Worm (Caenorhabditis elegans) whole organism, L4 larva: ENCODE data around the gene oac-14.
"Not testable (repeated sequence)": the region's sequence is repeated elsewhere in the genome, so short reads cannot be mapped to it uniquely, and the experiment has no call there.

Source experiments
- D1046.2 ChIP-seq: fragments of 200-800 bp; sonication (Bioruptor generic); IDR thresholded peaks from 2 replicates; pipeline ENCODE4 v1.3.6; 2022; ENCODE audit warnings: missing genetic modification characterization, missing compliant biosample characterization
- F26F4.8 ChIP-seq: fragments of 200-800 bp; sonication (Bioruptor generic); conservative IDR thresholded peaks from 2 replicates; pipeline ENCODE4 v1.3.6; 2022; ENCODE audit warnings: missing genetic modification characterization, missing compliant biosample characterization
- F37D6.2 ChIP-seq: sonication (generic microtip); optimal IDR thresholded peaks from 2 replicates; lab custom pipeline; 2016; ENCODE audit warnings: mild to moderate bottlenecking, missing genetic modification characterization, missing compliant biosample characterization
- F44E2.7 ChIP-seq: fragments of 200-800 bp; sonication (Bioruptor generic); IDR thresholded peaks from 2 replicates; pipeline ENCODE4 v2.1.2; 2022; ENCODE audit warnings: missing genetic modification characterization, missing compliant biosample characterization
- T20F7.1 ChIP-seq: fragments of 200-800 bp; sonication (Bioruptor generic); optimal IDR thresholded peaks from 2 replicates; lab custom pipeline; 2018; ENCODE audit warnings: mild to moderate bottlenecking, missing genetic modification characterization, missing compliant biosample characterization
- T26A8.4 ChIP-seq: fragments of 200-800 bp; sonication (Bioruptor generic); IDR thresholded peaks from 2 replicates; pipeline ENCODE4 v1.3.6; 2022; ENCODE audit warnings: missing genetic modification characterization, missing compliant biosample characterization
- Y105C5A.15 ChIP-seq: fragments of 200-800 bp; sonication (Bioruptor generic); IDR thresholded peaks from 2 replicates; pipeline ENCODE4 v1.3.6; 2022; ENCODE audit warnings: missing genetic modification characterization, missing compliant biosample characterization
- Y48G9A.11 ChIP-seq: fragments of 200-800 bp; sonication (Bioruptor generic); IDR thresholded peaks from 2 replicates; pipeline ENCODE4 v1.3.6; 2022; ENCODE audit warnings: missing genetic modification reagents, missing genetic modification characterization, missing compliant biosample characterization
- ZK337.2 ChIP-seq: fragments of 200-800 bp; sonication (Bioruptor generic); IDR thresholded peaks from 2 replicates; pipeline ENCODE4 v1.3.6; 2022; ENCODE audit warnings: missing genetic modification reagents, missing genetic modification characterization, missing compliant biosample characterization
- aha-1 ChIP-seq: fragments of 150-350 bp; peaks from one replicate; lab custom pipeline; 2014; ENCODE audit warnings: missing biosample characterization, missing genetic modification characterization
- arid-1 ChIP-seq: fragments of 200-800 bp; sonication (Bioruptor generic); conservative IDR thresholded peaks from 2 replicates; pipeline ENCODE4 v1.3.6; 2022; ENCODE audit warnings: missing genetic modification reagents, missing genetic modification characterization, missing compliant biosample characterization
- ceh-28 ChIP-seq: fragments of 150-350 bp; optimal IDR thresholded peaks from 2 replicates; lab custom pipeline; 2014; ENCODE audit warnings: missing biosample characterization, missing genetic modification reagents, missing genetic modification characterization
- ceh-44 ChIP-seq: fragments of 200-800 bp; sonication (Bioruptor generic); IDR thresholded peaks from 2 replicates; pipeline ENCODE4 v1.3.6; 2022; ENCODE audit warnings: missing genetic modification reagents, missing genetic modification characterization, missing compliant biosample characterization
- cey-2 ChIP-seq: sonication (generic microtip); optimal IDR thresholded peaks from 3 replicates; lab custom pipeline; 2017; ENCODE audit warnings: missing genetic modification characterization, mild to moderate bottlenecking, missing compliant biosample characterization, antibody characterized with exemption, borderline replicate concordance; ENCODE audit not compliant: insufficient read depth
- ctbp-1 ChIP-seq: fragments of 200-800 bp; sonication (Bioruptor generic); IDR thresholded peaks from 2 replicates; pipeline ENCODE4 v1.3.6; 2022; ENCODE audit warnings: missing genetic modification reagents, missing genetic modification characterization, missing compliant biosample characterization
- daf-16 ChIP-seq, 3 experiments: sonication (generic microtip); optimal IDR thresholded peaks; 2 replicates each; lab custom pipeline; 2016 to 2017; ENCODE audit warnings: missing genetic modification characterization in 3 of 3, missing genetic modification reagents in 3 of 3, mild to moderate bottlenecking in 2 of 3, missing compliant biosample characterization in 2 of 3, missing biosample characterization in 1 of 3, moderate library complexity in 1 of 3
- dmd-6 ChIP-seq: fragments of 200-800 bp; sonication (Bioruptor generic); IDR thresholded peaks from 2 replicates; pipeline ENCODE4 v1.3.6; 2022; ENCODE audit warnings: missing genetic modification reagents, missing genetic modification characterization, missing compliant biosample characterization
- dmd-8 ChIP-seq: fragments of 200-800 bp; sonication (Bioruptor generic); IDR thresholded peaks from 2 replicates; pipeline ENCODE4 v1.3.6; 2022; ENCODE audit warnings: missing genetic modification characterization, missing compliant biosample characterization
- dmd-9 ChIP-seq: fragments of 200-800 bp; sonication (Bioruptor generic); IDR thresholded peaks from 2 replicates; pipeline ENCODE4 v1.3.6; 2022; ENCODE audit warnings: missing genetic modification reagents, missing genetic modification characterization, missing compliant biosample characterization
- egl-43 ChIP-seq: fragments of 200-800 bp; sonication (Bioruptor generic); IDR thresholded peaks from 2 replicates; pipeline ENCODE4 v1.3.6; 2022; ENCODE audit warnings: missing genetic modification reagents, missing genetic modification characterization, missing compliant biosample characterization
- gei-8 ChIP-seq: fragments of 200-800 bp; sonication (Bioruptor generic); optimal IDR thresholded peaks from 2 replicates; lab custom pipeline; 2018; ENCODE audit warnings: mild to moderate bottlenecking, missing genetic modification characterization, missing compliant biosample characterization
- hlh-11 ChIP-seq: fragments of 200-800 bp; sonication (Bioruptor generic); optimal IDR thresholded peaks from 2 replicates; lab custom pipeline; 2018; ENCODE audit warnings: mild to moderate bottlenecking, missing genetic modification characterization, missing compliant biosample characterization
- lim-7 ChIP-seq: fragments of 200-800 bp; sonication (Bioruptor generic); IDR thresholded peaks from 2 replicates; pipeline ENCODE4 v1.3.6; 2022; ENCODE audit warnings: missing genetic modification characterization, missing compliant biosample characterization
- lin-1 ChIP-seq: fragments of 200-800 bp; sonication (Bioruptor generic); IDR thresholded peaks from 2 replicates; pipeline ENCODE4 v1.3.6; 2022; ENCODE audit warnings: missing genetic modification reagents, missing genetic modification characterization, missing compliant biosample characterization
- lin-13 ChIP-seq: fragments of 150-350 bp; optimal IDR thresholded peaks from 2 replicates; lab custom pipeline; 2014; ENCODE audit warnings: missing biosample characterization, missing genetic modification reagents, missing genetic modification characterization
- lin-29 ChIP-seq: fragments of 200-800 bp; sonication (Bioruptor generic); IDR thresholded peaks from 2 replicates; pipeline ENCODE4 v1.3.6; 2022; ENCODE audit warnings: missing genetic modification reagents, missing genetic modification characterization, missing compliant biosample characterization
- lir-3 ChIP-seq: sonication (generic microtip); optimal IDR thresholded peaks from 2 replicates; lab custom pipeline; 2016; ENCODE audit warnings: mild to moderate bottlenecking, missing genetic modification characterization, missing compliant biosample characterization
- madf-5 ChIP-seq, 2 experiments: fragments of 200-800 bp; sonication (Bioruptor generic); IDR thresholded peaks; 2 replicates each; pipeline ENCODE4 v1.3.6; 2022; ENCODE audit warnings: missing compliant biosample characterization in 2 of 2, missing genetic modification characterization in 2 of 2
- mes-2 ChIP-seq: sonication (generic microtip); optimal IDR thresholded peaks from 2 replicates; lab custom pipeline; 2016; ENCODE audit warnings: missing genotype, mild to moderate bottlenecking, missing genetic modification characterization, missing compliant biosample characterization; ENCODE audit not compliant: poor library complexity, severe bottlenecking
- mxl-3 ChIP-seq: fragments of 200-800 bp; sonication (Bioruptor generic); optimal IDR thresholded peaks from 2 replicates; lab custom pipeline; 2018; ENCODE audit warnings: mild to moderate bottlenecking, missing genetic modification characterization, missing compliant biosample characterization
- nhr-111 ChIP-seq: fragments of 200-800 bp; sonication (Bioruptor generic); optimal IDR thresholded peaks from 2 replicates; lab custom pipeline; 2018; ENCODE audit warnings: mild to moderate bottlenecking, missing genetic modification characterization, missing compliant biosample characterization
- nhr-28 ChIP-seq: fragments of 150-350 bp; optimal IDR thresholded peaks from 2 replicates; lab custom pipeline; 2014; ENCODE audit warnings: missing biosample characterization, missing genetic modification characterization
- nhr-42 ChIP-seq: fragments of 200-800 bp; sonication (Bioruptor generic); IDR thresholded peaks from 2 replicates; pipeline ENCODE4 v1.3.6; 2022; ENCODE audit warnings: missing genetic modification characterization, missing compliant biosample characterization
- nhr-48 ChIP-seq: sonication (generic microtip); optimal IDR thresholded peaks from 2 replicates; lab custom pipeline; 2016; ENCODE audit warnings: mild to moderate bottlenecking, missing genetic modification characterization, missing compliant biosample characterization
- pha-4 ChIP-seq, 2 experiments: fragments of 150-350 bp in 1 of 2; fragments of 200-800 bp in 1 of 2; sonication (Bioruptor generic) in 1 of 2; IDR thresholded peaks in 1 of 2; optimal IDR thresholded peaks in 1 of 2; 2 replicates each; pipeline versions ENCODE4 v1.3.6 to Lab custom; 2014 to 2022; ENCODE audit warnings: missing genetic modification characterization in 2 of 2, missing genetic modification reagents in 2 of 2, missing biosample characterization in 1 of 2, missing compliant biosample characterization in 1 of 2
- rbr-2 ChIP-seq: sonication (generic microtip); optimal IDR thresholded peaks from 2 replicates; lab custom pipeline; 2016; ENCODE audit warnings: missing genotype, missing genetic modification characterization, missing compliant biosample characterization
- sdz-12 ChIP-seq: fragments of 200-800 bp; sonication (Bioruptor generic); optimal IDR thresholded peaks from 2 replicates; lab custom pipeline; 2018; ENCODE audit warnings: mild to moderate bottlenecking, missing genetic modification characterization, missing compliant biosample characterization
- unc-62 ChIP-seq, 3 experiments: fragments of 150-350 bp in 1 of 3; sonication (generic microtip); optimal IDR thresholded peaks in 2 of 3; peaks in 1 of 3; 1 replicate in 1 of 3; 2 replicates in 2 of 3; lab custom pipeline; 2014 to 2017; ENCODE audit warnings: missing biosample characterization in 3 of 3, missing genetic modification characterization in 3 of 3, missing genetic modification reagents in 3 of 3, missing genotype in 1 of 3
- zfp-3 ChIP-seq: fragments of 200-800 bp; sonication (Bioruptor generic); conservative IDR thresholded peaks from 2 replicates; pipeline ENCODE4 v1.3.6; 2022; ENCODE audit warnings: missing genetic modification reagents, missing genetic modification characterization, missing compliant biosample characterization
- ztf-7 ChIP-seq: fragments of 150-350 bp; optimal IDR thresholded peaks from 2 replicates; lab custom pipeline; 2014; ENCODE audit warnings: missing biosample characterization, missing genetic modification characterization

Gene oac-14

ce11 chrX:10132546-10133032 is 9.2 kb downstream of the oac-14 start (continued):
- peak; percentile 77 for TF ChIP-seq mes-2 (tag; lab: Kevin White, UChicago)
- peak; percentile 67 for TF ChIP-seq rbr-2
- TF ChIP-seq F26F4.8 (GFP tag; lab: Robert Waterston, UW), result peak; percentile 80
- peak; percentile 87 for TF ChIP-seq ctbp-1 (GFP tag; lab: Robert Waterston, UW)
- TF ChIP-seq arid-1 (GFP tag; lab: Robert Waterston, UW), result peak; percentile 49; the same call in 1 of the 2 replicates
- peak; percentile 45; the same call in 1 of the 2 replicates for TF ChIP-seq ZK337.2 (GFP tag; lab: Robert Waterston, UW)
- TF ChIP-seq nhr-28 (tag; lab: Kevin White, UChicago), result peak; percentile 32
- peak; percentile 54 for TF ChIP-seq nhr-48 (tag; lab: Kevin White, UChicago)
- TF ChIP-seq Y105C5A.15 (GFP tag; lab: Robert Waterston, UW), result 0 out of 2 replicates have a peak, but pooled peaks have one; percentile 24
- peak; percentile 3 to 81 for TF ChIP-seq daf-16 (GFP tag; optimal IDR thresholded peaks at IDR 0.05; lab: Kevin White, UChicago)
- peak; percentile 69 for TF ChIP-seq daf-16 (tag; optimal IDR thresholded peaks at IDR 0.05; lab: Kevin White, UChicago)
- TF ChIP-seq lin-1, result peak; percentile 60; the same call in 1 of the 2 replicates
- 0 out of 2 replicates have a peak, but pooled peaks have one; percentile 29 for TF ChIP-seq lin-29 (GFP tag; lab: Robert Waterston, UW)
- TF ChIP-seq dmd-6, result peak; percentile 59
- TF ChIP-seq nhr-42, result peak; percentile 73; the same call in 1 of the 2 replicates
- peak; percentile 20 for TF ChIP-seq nhr-111 (GFP tag; lab: Kevin White, UChicago)
- peak; percentile 50 for TF ChIP-seq hlh-11
- TF ChIP-seq egl-43, result peak; percentile 90
- 0 out of 2 replicates have a peak, but pooled peaks have one; percentile 49 for TF ChIP-seq dmd-9 (GFP tag; lab: Robert Waterston, UW)
- TF ChIP-seq mxl-3 (GFP tag; lab: Kevin White, UChicago), result peak; percentile 45
- TF ChIP-seq aha-1 (tag; lab: Kevin White, UChicago), result peak; percentile 97
- peak; percentile 49 for TF ChIP-seq gei-8
- TF ChIP-seq sdz-12, result peak; percentile 32
- TF ChIP-seq ceh-44 (GFP tag; lab: Robert Waterston, UW), result peak; percentile 81; the same call in 1 of the 2 replicates
- peak; percentile 63 to 70; a peak in 2 of 4 replicates for TF ChIP-seq madf-5 (GFP tag; IDR thresholded peaks at IDR 0.05; lab: Robert Waterston, UW)
- peak; percentile 68; the same call in 1 of the 2 replicates for TF ChIP-seq Y48G9A.11 (GFP tag; lab: Robert Waterston, UW)
- TF ChIP-seq pha-4 (GFP tag; IDR thresholded peaks at IDR 0.05; lab: Robert Waterston, UW), result peak; percentile 89
- TF ChIP-seq pha-4, unc-62 (tag; optimal IDR thresholded peaks at IDR 0.05; lab: Kevin White, UChicago): not testable (repeated sequence)
- TF ChIP-seq T26A8.4 (GFP tag; lab: Robert Waterston, UW), result peak; percentile 82
- peak; percentile 44 for TF ChIP-seq lir-3 (tag; lab: Kevin White, UChicago)
- TF ChIP-seq T20F7.1 (GFP tag; lab: Kevin White, UChicago), result peak; percentile 66
- TF ChIP-seq lim-7 (GFP tag; lab: Robert Waterston, UW), result peak; percentile 83
- TF ChIP-seq dmd-8 (GFP tag; lab: Robert Waterston, UW), result peak; percentile 89
- TF ChIP-seq F37D6.2, result peak; percentile 16
- TF ChIP-seq unc-62 (GFP tag; optimal IDR thresholded peaks at IDR 0.05 in 1 of 2; lab: Kevin White, UChicago), result peak in 1 of 2 experiments; percentile 87
- TF ChIP-seq lin-13 (GFP tag; lab: Kevin White, UChicago), result peak; percentile 22
- peak; percentile 76; the same call in 1 of the 2 replicates for TF ChIP-seq F44E2.7 (GFP tag; lab: Robert Waterston, UW)

DNA sequence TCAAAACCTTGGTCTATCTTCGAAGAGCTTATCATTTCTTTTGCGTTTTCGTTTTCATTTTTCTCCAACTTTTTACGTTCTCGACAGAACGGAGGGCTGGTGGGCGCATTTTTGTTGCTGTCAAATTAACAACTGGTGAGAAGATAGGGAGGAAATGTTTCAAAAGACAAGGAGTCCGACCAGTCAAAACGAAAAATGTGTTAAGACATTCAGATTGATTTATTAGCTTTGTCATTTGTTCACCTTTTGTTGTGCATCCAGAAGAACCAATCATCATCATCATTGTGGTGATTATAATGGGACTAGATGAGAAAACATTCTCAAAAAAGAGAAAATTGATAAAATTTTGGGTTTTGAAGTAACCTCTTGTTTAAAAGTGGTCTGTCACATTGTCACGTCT is 11.7 kb downstream of the oac-14 start:
- TF ChIP-seq hlh-11, result no peak
- no peak for TF ChIP-seq ztf-7 (tag; lab: Kevin White, UChicago)
- TF ChIP-seq ceh-28, result no peak
- TF ChIP-seq rbr-2, result no peak
- TF ChIP-seq cey-2 (tag; lab: Kevin White, UChicago), result no peak
- no peak for TF ChIP-seq D1046.2
- no peak for TF ChIP-seq F44E2.7 (GFP tag; lab: Robert Waterston, UW)
- no peak for TF ChIP-seq dmd-6
- TF ChIP-seq lin-13 (GFP tag; lab: Kevin White, UChicago), result no peak
- no peak for TF ChIP-seq zfp-3 (GFP tag; lab: Robert Waterston, UW)
